Fruit fly (Drosophila melanogaster) whole organism, pupa: ENCODE data around the gene Alp12.

Source experiments
- CG10348 ChIP-seq: fragments of 200-800 bp; sonication (Bioruptor generic); IDR thresholded peaks from 2 replicates; pipeline ENCODE4 v1.3.6; 2022; ENCODE audit warnings: missing biosample characterization, missing genetic modification characterization
- CG13204 ChIP-seq: fragments of 200-800 bp; sonication (Bioruptor generic); optimal IDR thresholded peaks from 2 replicates; lab custom pipeline; 2018; ENCODE audit warnings: missing biosample characterization, mild to moderate bottlenecking, missing genetic modification characterization, moderate library complexity
- CG32121 ChIP-seq: fragments of 200-800 bp; sonication (Bioruptor generic); IDR thresholded peaks from 2 replicates; pipeline ENCODE4 v1.3.6; 2022; ENCODE audit warnings: missing biosample characterization, missing genetic modification characterization
- CG34367 ChIP-seq: fragments of 200-800 bp; sonication (Bioruptor generic); optimal IDR thresholded peaks from 2 replicates; lab custom pipeline; 2018; ENCODE audit warnings: missing biosample characterization, mild to moderate bottlenecking, missing genetic modification characterization
- CG4496 ChIP-seq: fragments of 200-800 bp; sonication (Bioruptor generic); IDR thresholded peaks from 3 replicates; pipeline ENCODE4 v1.3.6; 2022; ENCODE audit warnings: missing biosample characterization, missing genetic modification characterization
- CG8159 ChIP-seq: fragments of 200-800 bp; sonication (Bioruptor generic); optimal IDR thresholded peaks from 3 replicates; lab custom pipeline; 2018; ENCODE audit warnings: missing biosample characterization, mild to moderate bottlenecking, missing genetic modification characterization, moderate library complexity
- CG8301 ChIP-seq: fragments of 200-800 bp; sonication (Bioruptor generic); optimal IDR thresholded peaks from 2 replicates; lab custom pipeline; 2018; ENCODE audit warnings: missing biosample characterization, mild to moderate bottlenecking, missing genetic modification characterization
- CG9948 ChIP-seq: fragments of 200-800 bp; sonication (Bioruptor generic); optimal IDR thresholded peaks from 2 replicates; lab custom pipeline; 2018; ENCODE audit warnings: missing biosample characterization, mild to moderate bottlenecking, missing genetic modification characterization, moderate library complexity
- Pif1A ChIP-seq: fragments of 200-800 bp; sonication (Bioruptor generic); optimal IDR thresholded peaks from 3 replicates; lab custom pipeline; 2016; ENCODE audit warnings: missing biosample characterization, missing genetic modification characterization
- fd96Ca ChIP-seq: fragments of 200-800 bp; sonication (Bioruptor generic); IDR thresholded peaks from 3 replicates; pipeline ENCODE4 v1.3.6; 2022; ENCODE audit warnings: missing biosample characterization, missing genetic modification characterization
- gl ChIP-seq: fragments of 200-800 bp; sonication (Bioruptor generic); optimal IDR thresholded peaks from 2 replicates; lab custom pipeline; 2018; ENCODE audit warnings: missing biosample characterization, mild to moderate bottlenecking, missing genetic modification characterization

DNA sequence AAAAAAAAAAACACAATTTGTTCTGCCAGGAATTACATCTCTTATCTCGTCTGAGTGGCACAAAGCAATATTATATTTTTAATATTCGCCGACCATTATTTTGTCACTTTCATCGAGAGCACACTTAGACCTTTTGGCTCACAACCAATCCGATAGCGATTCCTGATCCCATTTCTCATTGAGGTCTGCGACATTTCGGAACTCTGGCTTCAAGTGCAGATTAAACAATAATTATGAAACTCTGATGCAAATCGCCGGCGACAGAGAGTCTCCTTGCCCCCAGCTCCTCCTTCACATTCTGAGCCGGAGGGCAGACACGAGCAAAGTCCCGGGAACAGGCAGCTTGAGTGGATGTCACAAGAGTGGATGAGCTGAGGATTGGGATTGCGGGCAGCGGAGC lies 45.2 kb downstream of the Alp12 start:
- no peak for TF ChIP-seq CG10348 (GFP tag; lab: Robert Waterston, UW)
- no peak for TF ChIP-seq Pif1A (GFP tag; lab: Kevin White, UChicago)
- TF ChIP-seq CG8159 (tag; lab: Kevin White, UChicago) = no peak
- TF ChIP-seq CG13204 (GFP tag; lab: Kevin White, UChicago) = no peak
- TF ChIP-seq CG8301 (tag; lab: Kevin White, UChicago) = no peak
- TF ChIP-seq CG4496 = no peak
- TF ChIP-seq fd96Ca (GFP tag; lab: Robert Waterston, UW) = no peak
- TF ChIP-seq CG9948 = no peak
- no peak for TF ChIP-seq CG34367 (tag; lab: Kevin White, UChicago)
- no peak for TF ChIP-seq CG32121 (GFP tag; lab: Robert Waterston, UW)
- no peak for TF ChIP-seq gl (tag; lab: Kevin White, UChicago)
